Worm (Caenorhabditis elegans) whole organism, L1 larva: Measurements from ENCODE around the gene Y48D7A.1.
A peak's percentile ranks its signal among the peaks of the same experiment; 100 is the strongest.

Experiments
- C04F5.9 ChIP-seq: sonication (generic microtip); optimal IDR thresholded peaks from 2 replicates; lab custom pipeline; 2016; ENCODE audit warnings: missing genetic modification characterization, missing compliant biosample characterization
- C16A3.4 ChIP-seq: fragments of 150-350 bp; optimal IDR thresholded peaks from 2 replicates; lab custom pipeline; 2014; ENCODE audit warnings: missing biosample characterization, missing genetic modification characterization
- C34B4.2 ChIP-seq: sonication (generic microtip); optimal IDR thresholded peaks from 2 replicates; lab custom pipeline; 2017; ENCODE audit warnings: mild to moderate bottlenecking, missing genetic modification characterization, missing compliant biosample characterization
- F16B12.6 ChIP-seq: fragments of 150-350 bp; optimal IDR thresholded peaks from 2 replicates; lab custom pipeline; 2014; ENCODE audit warnings: missing biosample characterization, missing genetic modification characterization
- Y116A8C.19 ChIP-seq: sonication (generic microtip); optimal IDR thresholded peaks from 2 replicates; lab custom pipeline; 2016; ENCODE audit warnings: missing compliant biosample characterization, missing genetic modification characterization, borderline replicate concordance
- aha-1 ChIP-seq: fragments of 150-350 bp; optimal IDR thresholded peaks from 2 replicates; lab custom pipeline; 2014; ENCODE audit warnings: missing biosample characterization, missing genetic modification characterization
- alr-1 ChIP-seq: fragments of 200-800 bp; sonication (Bioruptor generic); optimal IDR thresholded peaks from 2 replicates; lab custom pipeline; 2018; ENCODE audit warnings: borderline replicate concordance, mild to moderate bottlenecking, missing genetic modification characterization, missing compliant biosample characterization
- ceh-63 ChIP-seq: fragments of 200-800 bp; sonication (Bioruptor generic); optimal IDR thresholded peaks from 2 replicates; lab custom pipeline; 2018; ENCODE audit warnings: mild to moderate bottlenecking, missing genetic modification characterization, missing compliant biosample characterization
- ceh-8 ChIP-seq: fragments of 200-800 bp; sonication (Bioruptor generic); optimal IDR thresholded peaks from 2 replicates; lab custom pipeline; 2018; ENCODE audit warnings: mild to moderate bottlenecking, missing genetic modification characterization, moderate library complexity, missing compliant biosample characterization
- ceh-82 ChIP-seq, 3 experiments: fragments of 150-350 bp in 1 of 3; sonication (generic microtip) in 2 of 3; optimal IDR thresholded peaks; 2 replicates each; lab custom pipeline; 2014 to 2017; ENCODE audit warnings: missing biosample characterization in 3 of 3, missing genetic modification characterization in 3 of 3
- dpl-1 ChIP-seq, 3 experiments: fragments of 150-350 bp in 2 of 3; sonication (generic microtip) in 1 of 3; optimal IDR thresholded peaks; 2 replicates each; lab custom pipeline; 2014 to 2017; ENCODE audit warnings: missing biosample characterization in 3 of 3, missing genetic modification characterization in 3 of 3, missing genetic modification reagents in 3 of 3
- dsc-1 ChIP-seq: sonication (generic microtip); optimal IDR thresholded peaks from 2 replicates; lab custom pipeline; 2016; ENCODE audit warnings: mild to moderate bottlenecking, missing genetic modification characterization, missing compliant biosample characterization
- efl-1 ChIP-seq, 4 experiments: fragments of 150-350 bp; optimal IDR thresholded peaks in 3 of 4; peaks in 1 of 4; 1 replicate in 1 of 4; 2 replicates in 3 of 4; lab custom pipeline; 2014; ENCODE audit warnings: missing biosample characterization in 2 of 4, missing genetic modification characterization in 2 of 4, missing genetic modification reagents in 2 of 4
- efl-3 ChIP-seq: fragments of 200-800 bp; sonication (Bioruptor generic); optimal IDR thresholded peaks from 2 replicates; lab custom pipeline; 2018; ENCODE audit warnings: mild to moderate bottlenecking, missing genetic modification characterization, missing compliant biosample characterization
- elt-2 ChIP-seq: sonication (generic microtip); optimal IDR thresholded peaks from 2 replicates; lab custom pipeline; 2016; ENCODE audit warnings: missing genetic modification characterization, mild to moderate bottlenecking, inconsistent platforms, missing compliant biosample characterization, missing genetic modification reagents
- elt-3 ChIP-seq, 6 experiments: fragments of 150-350 bp in 1 of 6; sonication (generic microtip); optimal IDR thresholded peaks; 2 replicates each; lab custom pipeline; 2017 to 2018; ENCODE audit warnings: missing biosample characterization in 6 of 6, missing genetic modification characterization in 6 of 6, inconsistent platforms in 1 of 6
- fkh-4 ChIP-seq: sonication (generic microtip); optimal IDR thresholded peaks from 2 replicates; lab custom pipeline; 2016; ENCODE audit warnings: missing compliant biosample characterization, missing genetic modification characterization, borderline replicate concordance
- fkh-8 ChIP-seq: sonication (generic microtip); optimal IDR thresholded peaks from 2 replicates; lab custom pipeline; 2016; ENCODE audit warnings: mild to moderate bottlenecking, missing genetic modification characterization, missing compliant biosample characterization
- fos-1 ChIP-seq: fragments of 150-350 bp; optimal IDR thresholded peaks from 2 replicates; lab custom pipeline; 2014; ENCODE audit warnings: missing biosample characterization, missing genetic modification characterization
- hlh-17 ChIP-seq: fragments of 200-800 bp; sonication (Bioruptor generic); optimal IDR thresholded peaks from 2 replicates; lab custom pipeline; 2018; ENCODE audit warnings: missing genetic modification characterization, mild to moderate bottlenecking, missing compliant biosample characterization, moderate library complexity, borderline replicate concordance
- hlh-4 ChIP-seq: sonication (generic microtip); optimal IDR thresholded peaks from 2 replicates; lab custom pipeline; 2016; ENCODE audit warnings: mild to moderate bottlenecking, missing genetic modification characterization, missing compliant biosample characterization
- irx-1 ChIP-seq: sonication (generic microtip); optimal IDR thresholded peaks from 2 replicates; lab custom pipeline; 2016; ENCODE audit warnings: missing genetic modification characterization, missing compliant biosample characterization
- jun-1 ChIP-seq: fragments of 150-350 bp; optimal IDR thresholded peaks from 2 replicates; lab custom pipeline; 2014; ENCODE audit warnings: missing biosample characterization, missing genetic modification reagents, missing genetic modification characterization
- lin-13 ChIP-seq: fragments of 150-350 bp; optimal IDR thresholded peaks from 2 replicates; lab custom pipeline; 2014; ENCODE audit warnings: missing biosample characterization, missing genetic modification reagents, missing genetic modification characterization
- lin-35 ChIP-seq, 2 experiments: fragments of 150-350 bp; optimal IDR thresholded peaks; 2 replicates each; lab custom pipeline; 2014; ENCODE audit warnings: missing biosample characterization in 2 of 2, missing genetic modification characterization in 2 of 2, missing genetic modification reagents in 2 of 2
- lin-39 ChIP-seq: fragments of 150-350 bp; optimal IDR thresholded peaks from 2 replicates; lab custom pipeline; 2014; ENCODE audit warnings: missing biosample characterization, missing genetic modification reagents, missing genetic modification characterization
- lir-3 ChIP-seq: sonication (generic microtip); optimal IDR thresholded peaks from 2 replicates; lab custom pipeline; 2016; ENCODE audit warnings: mild to moderate bottlenecking, missing genetic modification characterization, moderate library complexity, missing compliant biosample characterization; ENCODE audit not compliant: poor library complexity
- lsy-2 ChIP-seq, 2 experiments: fragments of 150-350 bp; optimal IDR thresholded peaks; 2 replicates each; lab custom pipeline; 2014; ENCODE audit warnings: missing biosample characterization in 2 of 2, missing genetic modification characterization in 2 of 2
- mef-2 ChIP-seq: fragments of 150-350 bp; optimal IDR thresholded peaks from 2 replicates; lab custom pipeline; 2014; ENCODE audit warnings: missing biosample characterization, missing genetic modification characterization
- mep-1 ChIP-seq: fragments of 150-350 bp; optimal IDR thresholded peaks from 2 replicates; lab custom pipeline; 2014; ENCODE audit warnings: missing biosample characterization, missing genetic modification characterization
- nhr-11 ChIP-seq: fragments of 150-350 bp; optimal IDR thresholded peaks from 2 replicates; lab custom pipeline; 2014; ENCODE audit warnings: missing biosample characterization, missing genetic modification characterization
- nhr-12 ChIP-seq: sonication (generic microtip); optimal IDR thresholded peaks from 2 replicates; lab custom pipeline; 2017; ENCODE audit warnings: missing biosample characterization, missing genetic modification characterization
- nhr-19 ChIP-seq: fragments of 200-800 bp; sonication (Bioruptor generic); conservative IDR thresholded peaks from 2 replicates; pipeline ENCODE4 v1.3.6; 2022; ENCODE audit warnings: missing genetic modification characterization, missing compliant biosample characterization
- nhr-20 ChIP-seq: sonication (generic microtip); optimal IDR thresholded peaks from 2 replicates; lab custom pipeline; 2016; ENCODE audit warnings: mild to moderate bottlenecking, missing genetic modification characterization, missing compliant biosample characterization
- nhr-28 ChIP-seq: fragments of 150-350 bp; optimal IDR thresholded peaks from 2 replicates; lab custom pipeline; 2014; ENCODE audit warnings: missing biosample characterization, missing genetic modification characterization
- nhr-47 ChIP-seq: sonication (generic microtip); optimal IDR thresholded peaks from 2 replicates; lab custom pipeline; 2016; ENCODE audit warnings: mild to moderate bottlenecking, missing genetic modification characterization, moderate library complexity, missing compliant biosample characterization
- nhr-71 ChIP-seq: sonication (generic microtip); optimal IDR thresholded peaks from 2 replicates; lab custom pipeline; 2016; ENCODE audit warnings: mild to moderate bottlenecking, missing genetic modification characterization, moderate library complexity, missing compliant biosample characterization
- nhr-77 ChIP-seq: fragments of 150-350 bp; optimal IDR thresholded peaks from 2 replicates; lab custom pipeline; 2014; ENCODE audit warnings: missing biosample characterization, missing genetic modification characterization
- nhr-84 ChIP-seq: sonication (generic microtip); optimal IDR thresholded peaks from 2 replicates; lab custom pipeline; 2017; ENCODE audit warnings: missing biosample characterization, missing genetic modification characterization
- nhr-85 ChIP-seq: sonication (generic microtip); peaks from one replicate; lab custom pipeline; 2016; ENCODE audit warnings: missing genetic modification characterization, inconsistent platforms, missing compliant biosample characterization
- pax-3 ChIP-seq: fragments of 200-800 bp; sonication (Bioruptor generic); optimal IDR thresholded peaks from 2 replicates; lab custom pipeline; 2018; ENCODE audit warnings: mild to moderate bottlenecking, missing genetic modification characterization, moderate library complexity, missing compliant biosample characterization
- rnt-1 ChIP-seq: sonication (generic microtip); optimal IDR thresholded peaks from 2 replicates; lab custom pipeline; 2016; ENCODE audit warnings: mild to moderate bottlenecking, missing genetic modification characterization, moderate library complexity, missing compliant biosample characterization
- skn-1 ChIP-seq: fragments of 150-350 bp; optimal IDR thresholded peaks from 2 replicates; lab custom pipeline; 2014; ENCODE audit warnings: missing biosample characterization, missing genetic modification characterization
- snpc-4 ChIP-seq: fragments of 150-350 bp; optimal IDR thresholded peaks from 2 replicates; lab custom pipeline; 2014; ENCODE audit warnings: missing biosample characterization, missing genetic modification characterization
- snu-23 ChIP-seq: sonication (generic microtip); optimal IDR thresholded peaks from 2 replicates; lab custom pipeline; 2016; ENCODE audit warnings: missing genetic modification characterization, missing compliant biosample characterization
- sox-4 ChIP-seq: sonication (generic microtip); optimal IDR thresholded peaks from 2 replicates; lab custom pipeline; 2016; ENCODE audit warnings: missing genetic modification characterization, missing compliant biosample characterization
- sptf-1 ChIP-seq: fragments of 150-350 bp; optimal IDR thresholded peaks from 2 replicates; lab custom pipeline; 2014; ENCODE audit warnings: missing biosample characterization, missing genetic modification characterization
- sup-37 ChIP-seq: fragments of 200-800 bp; sonication (Bioruptor generic); optimal IDR thresholded peaks from 2 replicates; lab custom pipeline; 2018; ENCODE audit warnings: mild to moderate bottlenecking, missing genetic modification characterization, missing compliant biosample characterization
- swsn-7 ChIP-seq: sonication (generic microtip); optimal IDR thresholded peaks from 2 replicates; lab custom pipeline; 2016; ENCODE audit warnings: missing genetic modification characterization, missing compliant biosample characterization
- tbx-2 ChIP-seq: sonication (generic microtip); optimal IDR thresholded peaks from 2 replicates; lab custom pipeline; 2016; ENCODE audit warnings: missing genetic modification characterization, missing compliant biosample characterization
- unc-86 ChIP-seq: sonication (generic microtip); optimal IDR thresholded peaks from 2 replicates; lab custom pipeline; 2016; ENCODE audit warnings: missing genetic modification characterization, missing compliant biosample characterization
- xbp-1 ChIP-seq: sonication (generic microtip); optimal IDR thresholded peaks from 2 replicates; lab custom pipeline; 2016; ENCODE audit warnings: missing genetic modification characterization, missing compliant biosample characterization
- ztf-4 ChIP-seq: fragments of 150-350 bp; optimal IDR thresholded peaks from 2 replicates; lab custom pipeline; 2014; ENCODE audit warnings: missing biosample characterization, missing genetic modification characterization

The Y48D7A.1 gene

ce11 chrX:3049233-3049632, 39.9 kb downstream of the Y48D7A.1 start (continued):
- TF ChIP-seq jun-1 (tag; lab: Kevin White, UChicago): no peak
- no peak for TF ChIP-seq lin-39
- no peak for TF ChIP-seq Y116A8C.19
- peak; percentile 72 for TF ChIP-seq nhr-71 (tag; lab: Kevin White, UChicago)
- TF ChIP-seq nhr-12 (tag; lab: Kevin White, UChicago): no peak
- TF ChIP-seq elt-2 (tag; lab: Kevin White, UChicago): no peak
- no peak for TF ChIP-seq lin-13 (GFP tag; lab: Kevin White, UChicago)
- no peak for TF ChIP-seq nhr-11 (tag; lab: Kevin White, UChicago)
- TF ChIP-seq nhr-77 (tag; lab: Kevin White, UChicago): no peak
- no peak for TF ChIP-seq ceh-63
- peak; percentile 51 for TF ChIP-seq snu-23 (GFP tag; lab: Kevin White, UChicago)
- no peak for TF ChIP-seq snpc-4 (tag; lab: Kevin White, UChicago)
- no peak for TF ChIP-seq C34B4.2 (tag; lab: Kevin White, UChicago)
- no peak for TF ChIP-seq fos-1
- peak; percentile 4 to 45 for TF ChIP-seq efl-1 (optimal IDR thresholded peaks at IDR 0.05; lab: Kevin White, UChicago)
- TF ChIP-seq efl-1 (GFP tag; optimal IDR thresholded peaks at IDR 0.05 in 1 of 2; lab: Kevin White, UChicago): peak in 1 of 2 experiments; percentile 40
- TF ChIP-seq lin-35 (GFP tag; optimal IDR thresholded peaks at IDR 0.05; lab: Kevin White, UChicago): no peak
- TF ChIP-seq irx-1 (tag; lab: Kevin White, UChicago): no peak
- no peak for TF ChIP-seq hlh-17 (GFP tag; lab: Kevin White, UChicago)
- TF ChIP-seq nhr-28: no peak
- peak; percentile 47 for TF ChIP-seq tbx-2 (tag; lab: Kevin White, UChicago)
- no peak for TF ChIP-seq F16B12.6
- TF ChIP-seq ceh-8: no peak
- TF ChIP-seq hlh-4: no peak
- TF ChIP-seq nhr-47: peak; percentile 58
- no peak for TF ChIP-seq sox-4 (tag; lab: Kevin White, UChicago)
- TF ChIP-seq xbp-1: peak; percentile 28
- TF ChIP-seq swsn-7 (tag; lab: Kevin White, UChicago): peak; percentile 64
- TF ChIP-seq sup-37 (GFP tag; lab: Kevin White, UChicago): no peak
- TF ChIP-seq fkh-8 (tag; lab: Kevin White, UChicago): peak; percentile 59
- TF ChIP-seq sptf-1 (tag; lab: Kevin White, UChicago): no peak
- no peak for TF ChIP-seq C04F5.9 (tag; lab: Kevin White, UChicago)
- no peak for TF ChIP-seq pax-3
- no peak for TF ChIP-seq aha-1 (tag; lab: Kevin White, UChicago)
- TF ChIP-seq nhr-85 (tag; lab: Kevin White, UChicago): no peak
- peak; percentile 26 for TF ChIP-seq dsc-1
- TF ChIP-seq nhr-84 (tag; lab: Kevin White, UChicago): no peak
- peak; percentile 40 to 66 (median 50) for TF ChIP-seq ceh-82 (tag; optimal IDR thresholded peaks at IDR 0.05; lab: Kevin White, UChicago)
- no peak for TF ChIP-seq alr-1 (tag; lab: Kevin White, UChicago)
- peak; percentile 36 for TF ChIP-seq mep-1
- peak in 1 of 3 experiments; percentile 6 for TF ChIP-seq dpl-1 (GFP tag; optimal IDR thresholded peaks at IDR 0.05; lab: Kevin White, UChicago)
- no peak for TF ChIP-seq ztf-4
- TF ChIP-seq rnt-1 (tag; lab: Kevin White, UChicago): peak; percentile 76
- peak; percentile 47 for TF ChIP-seq nhr-19 (GFP tag; lab: Robert Waterston, UW)
- TF ChIP-seq skn-1 (tag; lab: Kevin White, UChicago): peak; percentile 43
- no peak for TF ChIP-seq mef-2 (tag; lab: Kevin White, UChicago)
- TF ChIP-seq lir-3 (tag; lab: Kevin White, UChicago): no peak
- no peak for TF ChIP-seq elt-3 (tag; optimal IDR thresholded peaks at IDR 0.05; lab: Kevin White, UChicago)
- no peak for TF ChIP-seq fkh-4 (tag; lab: Kevin White, UChicago)
- TF ChIP-seq unc-86 (tag; lab: Kevin White, UChicago): peak; percentile 41
- TF ChIP-seq C16A3.4 (tag; lab: Kevin White, UChicago): no peak
- TF ChIP-seq lsy-2 (tag; optimal IDR thresholded peaks at IDR 0.05; lab: Kevin White, UChicago): peak in 1 of 2 experiments; percentile 57
- TF ChIP-seq efl-3 (GFP tag; lab: Kevin White, UChicago): no peak
- TF ChIP-seq nhr-20 (tag; lab: Kevin White, UChicago): peak; percentile 20
